Worm (Caenorhabditis elegans) whole organism, L2 larva: ENCODE measurements around the gene far-8.

Experiments
- C34F6.9 ChIP-seq: fragments of 150-350 bp; optimal IDR thresholded peaks from 2 replicates; lab custom pipeline; 2014; ENCODE audit warnings: missing biosample characterization, missing genetic modification characterization
- F13H6.1 ChIP-seq: sonication (generic microtip); optimal IDR thresholded peaks from 2 replicates; lab custom pipeline; 2016; ENCODE audit warnings: missing genetic modification characterization, missing compliant biosample characterization
- Y55F3AM.14 ChIP-seq: fragments of 200-800 bp; sonication (Bioruptor generic); optimal IDR thresholded peaks from 2 replicates; lab custom pipeline; 2018; ENCODE audit warnings: mild to moderate bottlenecking, missing genetic modification characterization, missing compliant biosample characterization
- ZK546.5 ChIP-seq: sonication (generic microtip); optimal IDR thresholded peaks from 2 replicates; lab custom pipeline; 2017; ENCODE audit warnings: missing biosample characterization, missing genetic modification characterization
- ama-1 ChIP-seq: fragments of 150-350 bp; optimal IDR thresholded peaks from 2 replicates; lab custom pipeline; 2018; ENCODE audit warnings: inconsistent platforms
- blmp-1 ChIP-seq: sonication (generic microtip); optimal IDR thresholded peaks from 2 replicates; lab custom pipeline; 2017; ENCODE audit warnings: missing genetic modification characterization, mild to moderate bottlenecking, missing compliant biosample characterization, antibody characterized with exemption, moderate library complexity; ENCODE audit not compliant: insufficient read depth
- ceh-16 ChIP-seq: fragments of 150-350 bp; optimal IDR thresholded peaks from 2 replicates; lab custom pipeline; 2014; ENCODE audit warnings: missing biosample characterization, missing genetic modification characterization
- ceh-82 ChIP-seq: fragments of 150-350 bp; optimal IDR thresholded peaks from 2 replicates; lab custom pipeline; 2014; ENCODE audit warnings: missing biosample characterization, missing genetic modification characterization
- crh-2 ChIP-seq: sonication (generic microtip); optimal IDR thresholded peaks from 2 replicates; lab custom pipeline; 2017; ENCODE audit warnings: missing biosample characterization, missing genetic modification characterization
- dmd-4 ChIP-seq: sonication (generic microtip); optimal IDR thresholded peaks from 2 replicates; lab custom pipeline; 2017; ENCODE audit warnings: missing biosample characterization, missing genetic modification characterization
- elt-3 ChIP-seq: sonication (generic microtip); optimal IDR thresholded peaks from 2 replicates; lab custom pipeline; 2017; ENCODE audit warnings: missing biosample characterization, missing genetic modification characterization
- fos-1 ChIP-seq: fragments of 150-350 bp; optimal IDR thresholded peaks from 2 replicates; lab custom pipeline; 2014; ENCODE audit warnings: missing biosample characterization, missing genetic modification characterization
- lin-11 ChIP-seq: fragments of 150-350 bp; sonication (generic microtip); optimal IDR thresholded peaks from 2 replicates; lab custom pipeline; 2014; ENCODE audit warnings: missing biosample characterization, missing genetic modification characterization, inconsistent platforms, mixed read lengths
- lin-13 ChIP-seq: fragments of 150-350 bp; optimal IDR thresholded peaks from 2 replicates; lab custom pipeline; 2014; ENCODE audit warnings: missing biosample characterization, missing genetic modification reagents, missing genetic modification characterization
- lin-39 ChIP-seq: fragments of 150-350 bp; optimal IDR thresholded peaks from 2 replicates; lab custom pipeline; 2014; ENCODE audit warnings: missing biosample characterization, missing genetic modification reagents, missing genetic modification characterization
- lsy-2 ChIP-seq, 2 experiments: fragments of 150-350 bp in 1 of 2; sonication (generic microtip) in 1 of 2; optimal IDR thresholded peaks; 2 replicates each; lab custom pipeline; 2014 to 2017; ENCODE audit warnings: missing biosample characterization in 2 of 2, missing genetic modification characterization in 2 of 2
- mab-5 ChIP-seq: fragments of 150-350 bp; optimal IDR thresholded peaks from 2 replicates; lab custom pipeline; 2014; ENCODE audit warnings: missing biosample characterization, missing genetic modification characterization
- mbf-1 ChIP-seq: sonication (generic microtip); optimal IDR thresholded peaks from 2 replicates; lab custom pipeline; 2017; ENCODE audit warnings: missing biosample characterization, missing genetic modification characterization
- nhr-11 ChIP-seq: fragments of 150-350 bp; optimal IDR thresholded peaks from 2 replicates; lab custom pipeline; 2014; ENCODE audit warnings: missing biosample characterization, missing genetic modification characterization
- nhr-12 ChIP-seq: fragments of 150-350 bp; optimal IDR thresholded peaks from 2 replicates; lab custom pipeline; 2014; ENCODE audit warnings: missing biosample characterization, missing genetic modification characterization
- nhr-129 ChIP-seq: fragments of 150-350 bp; optimal IDR thresholded peaks from 2 replicates; lab custom pipeline; 2014; ENCODE audit warnings: missing biosample characterization, missing genetic modification characterization
- nhr-21 ChIP-seq: fragments of 150-350 bp; optimal IDR thresholded peaks from 2 replicates; lab custom pipeline; 2014; ENCODE audit warnings: missing biosample characterization, missing genetic modification characterization
- nhr-6 ChIP-seq: fragments of 150-350 bp; optimal IDR thresholded peaks from 2 replicates; lab custom pipeline; 2014; ENCODE audit warnings: missing biosample characterization, missing genetic modification characterization
- nhr-77 ChIP-seq: fragments of 150-350 bp; optimal IDR thresholded peaks from 2 replicates; lab custom pipeline; 2014; ENCODE audit warnings: missing biosample characterization, missing genetic modification characterization
- peb-1 ChIP-seq: fragments of 150-350 bp; optimal IDR thresholded peaks from 2 replicates; lab custom pipeline; 2014; ENCODE audit warnings: missing biosample characterization, missing genetic modification characterization
- sma-9 ChIP-seq, 2 experiments: fragments of 150-350 bp in 1 of 2; sonication (generic microtip) in 1 of 2; optimal IDR thresholded peaks; 2 replicates each; lab custom pipeline; 2014 to 2016; ENCODE audit warnings: missing genetic modification characterization in 2 of 2, mild to moderate bottlenecking in 1 of 2, missing biosample characterization in 1 of 2, missing compliant biosample characterization in 1 of 2, missing genetic modification reagents in 1 of 2, moderate library complexity in 1 of 2
- snpc-4 ChIP-seq: fragments of 150-350 bp; optimal IDR thresholded peaks from 2 replicates; lab custom pipeline; 2014; ENCODE audit warnings: missing biosample characterization, missing genetic modification characterization
- unc-39 ChIP-seq: fragments of 150-350 bp; optimal IDR thresholded peaks from 2 replicates; lab custom pipeline; 2014; ENCODE audit warnings: missing biosample characterization, missing genetic modification characterization
- unc-55 ChIP-seq: fragments of 150-350 bp; sonication (generic microtip); optimal IDR thresholded peaks from 3 replicates; lab custom pipeline; 2014; ENCODE audit warnings: missing biosample characterization, missing genetic modification reagents, missing genetic modification characterization
- zag-1 ChIP-seq: fragments of 150-350 bp; optimal IDR thresholded peaks from 2 replicates; lab custom pipeline; 2014; ENCODE audit warnings: missing biosample characterization, missing genetic modification characterization
- ztf-1 ChIP-seq: fragments of 200-800 bp; sonication (Bioruptor generic); conservative IDR thresholded peaks from 2 replicates; pipeline ENCODE4 v1.3.6; 2022; ENCODE audit warnings: missing genetic modification characterization, missing compliant biosample characterization
- ztf-11 ChIP-seq: sonication (generic microtip); optimal IDR thresholded peaks from 2 replicates; lab custom pipeline; 2017; ENCODE audit warnings: missing biosample characterization, missing genetic modification characterization
- ztf-4 ChIP-seq: fragments of 150-350 bp; optimal IDR thresholded peaks from 2 replicates; lab custom pipeline; 2014; ENCODE audit warnings: missing biosample characterization, missing genetic modification characterization

Gene far-8

DNA sequence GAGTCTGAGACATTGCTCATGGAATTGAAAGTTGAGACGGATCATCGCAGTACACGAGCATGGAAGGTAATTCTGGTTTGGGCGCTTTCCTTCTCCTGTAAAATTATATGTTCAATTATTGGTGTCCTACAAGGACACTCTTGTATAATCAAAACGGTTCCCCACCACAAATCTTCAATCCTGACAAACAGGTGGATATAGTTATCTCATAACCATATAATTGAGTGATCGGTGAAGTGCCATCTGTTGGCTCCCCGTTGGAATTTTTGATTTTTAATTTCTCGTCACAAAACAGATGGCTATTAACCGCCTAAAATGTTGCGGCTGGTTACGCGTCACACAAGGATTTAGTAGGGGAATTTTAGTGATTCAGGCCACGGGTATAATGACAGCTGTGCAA lies 26.1 kb downstream of the far-8 start:
- TF ChIP-seq unc-55 (no peak), Y55F3AM.14 (no peak), nhr-6 (no peak), ceh-82 (tag; lab: Kevin White, UChicago) (no peak), C34F6.9 (tag; lab: Kevin White, UChicago) (no peak), mbf-1 (tag; lab: Kevin White, UChicago) (no peak), ztf-1 (no peak), lin-11 (tag; lab: Kevin White, UChicago) (no peak), nhr-129 (no peak), snpc-4 (no peak), crh-2 (tag; lab: Kevin White, UChicago) (no peak)

DNA sequence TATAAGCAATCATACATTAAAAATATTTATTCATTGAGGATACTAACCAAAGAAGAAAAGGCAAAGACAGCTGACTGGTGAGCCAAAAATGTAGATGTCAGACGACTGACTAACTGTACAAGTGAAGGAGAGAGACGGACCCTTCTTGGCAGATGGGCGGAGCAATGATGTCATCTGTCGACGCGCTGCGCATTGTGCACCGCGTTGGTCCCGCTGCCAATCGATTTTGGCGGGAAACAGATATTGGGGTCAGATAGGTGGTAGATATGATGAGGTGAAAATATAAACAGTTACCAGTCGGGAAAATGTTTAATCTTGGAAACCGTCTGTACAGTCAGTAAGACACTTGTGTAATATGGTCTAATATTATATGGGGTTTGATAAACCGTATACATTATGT lies 27.1 kb downstream of the far-8 start, which contains the start of gene T24C4.2:
T24C4.2 (minus strand) TSS at position 101 of the 400 bp plus-strand sequence.
- TF ChIP-seq lin-11 (tag; lab: Kevin White, UChicago) = no peak
- TF ChIP-seq ztf-4 (tag; lab: Kevin White, UChicago) = no peak
- no peak for TF ChIP-seq crh-2 (tag; lab: Kevin White, UChicago)
- no peak for TF ChIP-seq ceh-16
- TF ChIP-seq dmd-4 = no peak
- TF ChIP-seq peb-1 (tag; lab: Kevin White, UChicago) = no peak
- no peak for TF ChIP-seq unc-39 (tag; lab: Kevin White, UChicago)
- TF ChIP-seq mab-5 (tag; lab: Kevin White, UChicago) = no peak
- TF ChIP-seq elt-3 (tag; lab: Kevin White, UChicago) = no peak
- TF ChIP-seq fos-1 = no peak
- TF ChIP-seq zag-1 (tag; lab: Kevin White, UChicago) = no peak
- no peak for TF ChIP-seq Y55F3AM.14
- no peak for TF ChIP-seq ceh-82 (tag; lab: Kevin White, UChicago)
- no peak for TF ChIP-seq lin-13 (GFP tag; lab: Kevin White, UChicago)
- no peak for TF ChIP-seq nhr-77 (tag; lab: Kevin White, UChicago)
- no peak for TF ChIP-seq lsy-2 (tag; optimal IDR thresholded peaks at IDR 0.05; lab: Kevin White, UChicago)
- TF ChIP-seq blmp-1 (tag; lab: Kevin White, UChicago) = no peak
- TF ChIP-seq mbf-1 (tag; lab: Kevin White, UChicago) = no peak
- TF ChIP-seq C34F6.9 (tag; lab: Kevin White, UChicago) = no peak
- TF ChIP-seq, all 48 proteins: peak for 0

DNA sequence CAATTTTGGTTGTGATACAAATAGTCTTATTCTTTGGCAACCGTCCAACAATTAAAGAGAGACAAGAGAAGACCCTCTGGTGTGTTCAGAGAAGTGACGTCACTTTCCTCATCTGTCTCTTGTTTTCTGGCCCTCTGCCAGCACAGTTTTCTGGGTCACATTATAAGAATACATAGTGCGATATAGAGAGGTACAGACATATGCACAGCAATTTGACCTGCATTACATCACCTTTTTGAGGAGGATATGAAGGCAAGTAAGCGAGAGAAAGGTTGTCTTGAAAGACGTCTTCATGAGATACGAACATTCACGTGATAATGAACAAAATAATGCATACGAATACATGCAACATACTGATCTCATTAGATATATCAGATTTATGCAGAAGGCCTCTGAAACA lies 27.8 kb downstream of the far-8 start:
- TF ChIP-seq F13H6.1 (tag; lab: Kevin White, UChicago) (no peak), C34F6.9 (tag; lab: Kevin White, UChicago) (no peak), ztf-4 (tag; lab: Kevin White, UChicago) (no peak), lin-39 (no peak)

DNA sequence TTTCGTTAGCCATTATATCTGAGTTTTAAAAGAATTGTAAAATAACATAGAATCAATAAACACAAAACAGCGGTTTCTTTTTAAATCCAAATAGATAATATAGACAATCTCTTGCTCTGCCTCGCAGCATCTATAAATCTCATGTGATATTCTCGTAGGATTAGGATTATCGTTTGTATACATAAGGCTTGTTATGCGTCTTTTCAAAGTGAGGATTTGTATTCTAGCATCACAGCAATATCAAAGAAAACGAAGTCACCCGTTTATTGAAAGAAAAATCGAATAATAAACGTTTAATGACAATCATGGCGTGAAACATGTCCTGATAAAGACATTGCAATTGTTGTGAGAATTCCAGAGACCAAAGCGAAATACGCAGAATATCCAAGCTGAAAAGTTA lies 29.6 kb downstream of the far-8 start, which contains the start of the genes T24C4.3 and clc-20:
T24C4.3 (minus strand) TSS at position 101 of the 400 bp plus-strand sequence.
clc-20 (plus strand) TSS at position 211 of the 400 bp plus-strand sequence.
- no peak for TF ChIP-seq crh-2 (tag; lab: Kevin White, UChicago)
- no peak for TF ChIP-seq nhr-12 (tag; lab: Kevin White, UChicago)
- no peak for TF ChIP-seq mab-5 (tag; lab: Kevin White, UChicago)
- no peak for TF ChIP-seq ceh-82 (tag; lab: Kevin White, UChicago)
- TF ChIP-seq, all 48 proteins: peak for 0

DNA sequence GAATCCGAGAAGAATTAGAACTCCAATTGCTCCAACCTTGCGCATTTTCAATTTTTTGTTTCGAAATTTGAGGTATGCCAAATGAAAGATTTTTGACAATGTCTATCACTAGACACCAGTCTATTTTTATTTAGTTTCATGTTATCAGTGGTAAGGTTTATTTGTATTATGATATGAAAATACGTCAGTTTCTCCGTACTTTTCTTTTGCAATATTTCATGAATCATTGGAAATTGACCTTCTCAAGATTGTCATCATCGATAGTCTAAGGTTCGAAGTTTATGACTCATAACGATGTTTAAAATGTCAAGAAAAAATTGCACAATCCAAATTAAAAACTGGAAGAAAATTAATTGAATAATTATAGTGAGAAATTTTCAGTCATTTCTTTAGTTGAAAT lies 30.7 kb downstream of the far-8 start, which contains the start of gene clc-19:
clc-19 (minus strand) TSS at position 135 of the 400 bp plus-strand sequence.
- TF ChIP-seq nhr-129 (no peak), lin-11 (tag; lab: Kevin White, UChicago) (no peak), fos-1 (peak; percentile 88)

DNA sequence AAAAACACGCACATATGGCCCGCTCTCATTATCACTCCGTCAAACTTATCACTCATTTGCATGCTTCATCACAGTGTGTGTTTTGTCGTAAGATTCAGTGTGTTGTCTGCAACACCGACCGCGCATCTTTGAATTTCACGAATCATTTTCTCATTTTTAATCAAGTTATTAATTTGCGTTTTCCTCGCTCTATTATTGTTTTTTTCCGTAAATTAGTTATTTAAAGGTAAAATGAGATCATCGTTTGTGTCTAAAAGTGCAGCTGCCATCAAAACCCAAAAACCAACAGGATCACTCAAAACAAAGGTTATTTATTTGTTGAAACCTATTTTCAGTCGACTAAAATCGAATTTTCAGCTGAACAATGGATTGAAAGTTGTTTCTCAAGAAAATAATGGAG lies 36.9 kb downstream of the far-8 start, which contains the start of the genes T24C4.5 and ucr-2.3:
T24C4.5 (minus strand) TSS at position 101 of the 400 bp plus-strand sequence.
ucr-2.3 (plus strand) TSS at position 227 of the 400 bp plus-strand sequence.
- no peak for TF ChIP-seq ama-1 (lab: Kevin White, UChicago)
- TF ChIP-seq nhr-6 = no peak
- TF ChIP-seq ZK546.5 (tag; lab: Kevin White, UChicago) = no peak
- TF ChIP-seq ztf-11 (tag; lab: Kevin White, UChicago) = no peak
- TF ChIP-seq, all 48 proteins: peak for 0

DNA sequence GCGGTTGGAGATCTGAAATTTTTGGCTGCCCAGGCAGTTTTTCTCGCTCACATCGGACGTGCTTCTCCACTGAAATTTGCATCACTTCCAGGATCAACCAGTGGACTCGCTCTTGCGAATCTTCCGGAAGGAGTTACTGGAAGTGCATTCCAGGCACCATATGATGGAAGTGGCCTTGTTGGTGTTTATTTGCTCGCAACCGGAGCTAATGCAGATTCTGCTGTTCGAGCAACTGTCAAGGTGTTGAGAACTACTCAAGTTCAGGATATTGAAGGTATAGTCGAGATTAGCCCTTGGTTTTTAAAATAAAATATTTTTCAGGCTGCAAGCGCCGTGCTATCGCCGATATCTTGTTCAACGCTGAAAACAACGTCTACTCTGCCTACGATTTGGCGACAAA lies 38.1 kb downstream of the far-8 start:
- TF ChIP-seq fos-1 (no peak), F13H6.1 (tag; lab: Kevin White, UChicago) (no peak), Y55F3AM.14 (no peak), ztf-11 (tag; lab: Kevin White, UChicago) (no peak), nhr-21 (tag; lab: Kevin White, UChicago) (no peak), nhr-11 (tag; lab: Kevin White, UChicago) (no peak), mab-5 (tag; lab: Kevin White, UChicago) (no peak), lin-39 (no peak), sma-9 (GFP tag; optimal IDR thresholded peaks at IDR 0.05; lab: Kevin White, UChicago) (no peak), sma-9 (tag; optimal IDR thresholded peaks at IDR 0.05; lab: Kevin White, UChicago) (no peak)
- TF ChIP-seq, all 48 proteins: peak for 0
